Fruit fly (Drosophila melanogaster): Measurements from ENCODE around the gene CG14074.

- TF ChIP-seq CG8478 (optimal IDR thresholded peaks at IDR 0.05) = no peak
- TF ChIP-seq psq (optimal IDR thresholded peaks at IDR 0.05) = no peak
These were observed 20.2 kb upstream of the CG14074 start for dm6 chr3L:18845833-18846232.

All from whole organism.